Fruit fly (Drosophila melanogaster): ENCODE results near the gene CCT6.

CCT6 gene

dm6 chrX:15748945-15749344 lies 2.5 kb downstream of the CCT6 start, which contains the start of gene Mvd (continued):
- no peak for TF ChIP-seq gcm (GFP tag; optimal IDR thresholded peaks at IDR 0.05)
- TF ChIP-seq dm (GFP tag; optimal IDR thresholded peaks at IDR 0.05), result peak; percentile 46
- TF ChIP-seq Dref (GFP tag; IDR thresholded peaks at IDR 0.05), result peak; percentile 46
- peak; percentile 38 for TF ChIP-seq CG7928 (GFP tag; optimal IDR thresholded peaks at IDR 0.05)
- peak; percentile 11 for TF ChIP-seq Max (GFP tag; optimal IDR thresholded peaks at IDR 0.05)
- TF ChIP-seq Dp (GFP tag; optimal IDR thresholded peaks at IDR 0.05), result peak; percentile 53
- peak; percentile 35 for TF ChIP-seq sug (tag; optimal IDR thresholded peaks at IDR 0.05)
- TF ChIP-seq CG11695 (GFP tag; IDR thresholded peaks at IDR 0.05), result no peak
- TF ChIP-seq CG17829 (tag; optimal IDR thresholded peaks at IDR 0.05), result peak; percentile 31
- peak; percentile 53 for TF ChIP-seq Sry-δ (GFP tag; optimal IDR thresholded peaks at IDR 0.05)
- TF ChIP-seq CG17186 (GFP tag; optimal IDR thresholded peaks at IDR 0.05), result peak; percentile 26
- peak; percentile 7 for TF ChIP-seq CG34376 (GFP tag; optimal IDR thresholded peaks at IDR 0.05)
- TF ChIP-seq rib (GFP tag; IDR thresholded peaks at IDR 0.05), result no peak
- peak in 1 of 3 experiments; percentile 3 for TF ChIP-seq Stat92E (GFP tag; optimal IDR thresholded peaks at IDR 0.05)
- peak; percentile 58 for TF ChIP-seq E2f2 (GFP tag; IDR thresholded peaks at IDR 0.05)
- TF ChIP-seq CG12659 (GFP tag; optimal IDR thresholded peaks at IDR 0.05), result peak; percentile 65
- peak; percentile 39 for TF ChIP-seq CG30020 (tag; optimal IDR thresholded peaks at IDR 0.05)
- peak; percentile 6 for TF ChIP-seq gro (GFP tag; optimal IDR thresholded peaks at IDR 0.05)
- no peak for TF ChIP-seq ara (GFP tag; IDR thresholded peaks at IDR 0.05)
- no peak for TF ChIP-seq so (GFP tag; IDR thresholded peaks at IDR 0.05)
- no peak for TF ChIP-seq PHDP (tag; optimal IDR thresholded peaks at IDR 0.05)
- TF ChIP-seq CG8924 (tag; optimal IDR thresholded peaks at IDR 0.05), result peak; percentile 5
- no peak for TF ChIP-seq BtbVII (GFP tag; optimal IDR thresholded peaks at IDR 0.05)
- 0 out of 3 replicates have a peak, but pooled peaks have one; percentile 24 for TF ChIP-seq CG2199 (GFP tag; IDR thresholded peaks at IDR 0.05)
- TF ChIP-seq CG10654 (GFP tag; optimal IDR thresholded peaks at IDR 0.05), result no peak
- TF ChIP-seq YL-1 (GFP tag; optimal IDR thresholded peaks at IDR 0.05), result peak; percentile 77
- peak; percentile 15 for TF ChIP-seq ftz-f1 (GFP tag; optimal IDR thresholded peaks at IDR 0.05)
- peak; percentile 78 for TF ChIP-seq MBD-R2 (GFP tag; IDR thresholded peaks at IDR 0.05)
- TF ChIP-seq CG13624 (GFP tag; optimal IDR thresholded peaks at IDR 0.05), result peak; percentile 19
- TF ChIP-seq stwl (tag; optimal IDR thresholded peaks at IDR 0.05), result peak; percentile 44
- peak in 1 of 2 experiments; percentile 52 for TF ChIP-seq crp (GFP tag; optimal IDR thresholded peaks at IDR 0.05)
- TF ChIP-seq Elba2 (GFP tag; optimal IDR thresholded peaks at IDR 0.05), result no peak
- TF ChIP-seq CTCF (GFP tag; optimal IDR thresholded peaks at IDR 0.05), result peak; percentile 68
- TF ChIP-seq CG8478 (optimal IDR thresholded peaks at IDR 0.05), result no peak
- no peak for TF ChIP-seq lilli (GFP tag; optimal IDR thresholded peaks at IDR 0.05)
- TF ChIP-seq CG8290 (GFP tag; optimal IDR thresholded peaks at IDR 0.05), result no peak
- no peak for TF ChIP-seq CG8290 (tag; optimal IDR thresholded peaks at IDR 0.05)
- TF ChIP-seq CG3995 (GFP tag; optimal IDR thresholded peaks at IDR 0.05), result peak; percentile 89
- 0 out of 2 replicates have a peak, but pooled peaks have one; percentile 35 for TF ChIP-seq unc-4 (GFP tag; IDR thresholded peaks at IDR 0.05; ENCODE audit: partially characterized antibody)
- peak; percentile 10; the same call in 1 of the 3 replicates for TF ChIP-seq knrl (GFP tag; IDR thresholded peaks at IDR 0.05; ENCODE audit: partially characterized antibody)
- TF ChIP-seq CG6765 (GFP tag; optimal IDR thresholded peaks at IDR 0.05), result no peak
- no peak for TF ChIP-seq CG3847 (GFP tag; IDR thresholded peaks at IDR 0.05)
- TF ChIP-seq CG10267 (tag; optimal IDR thresholded peaks at IDR 0.05), result peak; percentile 64
- peak; percentile 0 for TF ChIP-seq Hr3 (GFP tag; optimal IDR thresholded peaks at IDR 0.05)
- peak; percentile 94 for TF ChIP-seq gfzf (GFP tag; optimal IDR thresholded peaks at IDR 0.05)
- TF ChIP-seq fd102C (GFP tag; optimal IDR thresholded peaks at IDR 0.05), result no peak
- TF ChIP-seq CG15479 (GFP tag; optimal IDR thresholded peaks at IDR 0.05), result no peak
- TF ChIP-seq CG31441 (GFP tag; IDR thresholded peaks at IDR 0.05), result no peak
- TF ChIP-seq CG7987 (GFP tag; optimal IDR thresholded peaks at IDR 0.05), result peak; percentile 19
- TF ChIP-seq Bteb2 (GFP tag; optimal IDR thresholded peaks at IDR 0.05), result no peak
- TF ChIP-seq CG18619 (GFP tag; optimal IDR thresholded peaks at IDR 0.05), result no peak
- TF ChIP-seq Med (GFP tag), result peak; percentile 81

Data from whole organism, embryonic.